Worm (Caenorhabditis elegans) whole organism, L3 larva: ENCODE measurements around the gene T22E5.1.

Source experiments
- ama-1 ChIP-seq: fragments of 150-350 bp; optimal IDR thresholded peaks from 2 replicates; lab custom pipeline; 2018
- ceh-82 ChIP-seq: fragments of 150-350 bp; optimal IDR thresholded peaks from 2 replicates; lab custom pipeline; 2014; ENCODE audit warnings: missing biosample characterization, missing genetic modification characterization
- egl-5 ChIP-seq: fragments of 150-350 bp; optimal IDR thresholded peaks from 2 replicates; lab custom pipeline; 2017; ENCODE audit warnings: missing biosample characterization, missing genetic modification reagents, missing genetic modification characterization, inconsistent platforms
- fkh-10 ChIP-seq: sonication (generic microtip); optimal IDR thresholded peaks from 2 replicates; lab custom pipeline; 2017; ENCODE audit warnings: missing biosample characterization, missing genetic modification reagents, missing genetic modification characterization
- fos-1 ChIP-seq: fragments of 150-350 bp; optimal IDR thresholded peaks from 2 replicates; lab custom pipeline; 2014; ENCODE audit warnings: missing biosample characterization, missing genetic modification characterization
- jun-1 ChIP-seq: fragments of 150-350 bp; optimal IDR thresholded peaks from 2 replicates; lab custom pipeline; 2014; ENCODE audit warnings: missing biosample characterization, missing genetic modification reagents, missing genetic modification characterization
- lin-39 ChIP-seq: fragments of 150-350 bp; optimal IDR thresholded peaks from 2 replicates; lab custom pipeline; 2018; ENCODE audit warnings: missing biosample characterization, missing genetic modification reagents, missing genetic modification characterization
- tbx-2 ChIP-seq: sonication (generic microtip); optimal IDR thresholded peaks from 2 replicates; lab custom pipeline; 2016; ENCODE audit warnings: mild to moderate bottlenecking, missing genetic modification characterization, missing compliant biosample characterization

- TF ChIP-seq fos-1 (tag; lab: Kevin White, UChicago) (no peak), lin-39 (tag; lab: Kevin White, UChicago) (no peak), ama-1 (lab: Kevin White, UChicago) (no peak), egl-5 (tag; lab: Kevin White, UChicago) (no peak), fkh-10 (GFP tag; lab: Kevin White, UChicago) (no peak), tbx-2 (tag; lab: Kevin White, UChicago) (no peak), jun-1 (tag; lab: Kevin White, UChicago) (no peak), ceh-82 (tag; lab: Kevin White, UChicago) (no peak)
These were observed 24.9 kb downstream of the T22E5.1 start, which contains the start of gene K10C2.8 for ce11 chrX:6437545-6437944.
